Worm (Caenorhabditis elegans) whole organism, midembryonic: ENCODE measurements around the gene nlp-7.

Source experiments
- cog-1 ChIP-seq: sonication (generic microtip); optimal IDR thresholded peaks from 2 replicates; lab custom pipeline; 2016; ENCODE audit warnings: missing genetic modification characterization, missing compliant biosample characterization
- flt-1 ChIP-seq: fragments of 200-800 bp; sonication (Bioruptor generic); IDR thresholded peaks from 2 replicates; pipeline ENCODE4 v1.3.6; 2022; ENCODE audit warnings: missing genetic modification characterization, missing compliant biosample characterization
- klf-2 ChIP-seq: fragments of 200-800 bp; sonication (Bioruptor generic); conservative IDR thresholded peaks from 2 replicates; pipeline ENCODE4 v1.3.6; 2022; ENCODE audit warnings: missing genetic modification reagents, missing genetic modification characterization, missing compliant biosample characterization
- med-1 ChIP-seq: sonication (generic microtip); optimal IDR thresholded peaks from 2 replicates; lab custom pipeline; 2017; ENCODE audit warnings: missing genetic modification characterization, mild to moderate bottlenecking, missing compliant biosample characterization, antibody characterized with exemption, missing genetic modification reagents; ENCODE audit not compliant: insufficient read depth
- ref-1 ChIP-seq: fragments of 200-800 bp; sonication (Bioruptor generic); conservative IDR thresholded peaks from 2 replicates; pipeline ENCODE4 v1.3.6; 2022; ENCODE audit warnings: missing genetic modification reagents, missing genetic modification characterization, missing compliant biosample characterization
- tab-1 ChIP-seq: fragments of 200-800 bp; sonication (Bioruptor generic); IDR thresholded peaks from 2 replicates; pipeline ENCODE4 v1.3.6; 2022; ENCODE audit warnings: missing genetic modification characterization, missing compliant biosample characterization

ce11 chrX:8570997-8571517 is 21.9 kb upstream of the nlp-7 start, which contains the start of gene jmjd-3.1:
- TF ChIP-seq med-1 (GFP tag; lab: Kevin White, UChicago) = no peak
- TF ChIP-seq ref-1 (GFP tag; lab: Robert Waterston, UW) = no peak
- no peak for TF ChIP-seq flt-1 (GFP tag; lab: Robert Waterston, UW)
- no peak for TF ChIP-seq klf-2 (GFP tag; lab: Robert Waterston, UW)
- TF ChIP-seq cog-1 (tag; lab: Kevin White, UChicago) = no peak
- TF ChIP-seq tab-1 (GFP tag; lab: Robert Waterston, UW) = no peak
